Fruit fly (Drosophila melanogaster) whole organism, embryonic: ENCODE results near the gene CG4953.
A peak's percentile ranks its signal among the peaks of the same experiment; 100 is the strongest.

Experiments
- Blimp-1 ChIP-seq: fragments of 200-800 bp; sonication (Bioruptor generic); optimal IDR thresholded peaks from 3 replicates; lab custom pipeline; 2018; ENCODE audit warnings: missing biosample characterization, missing genetic modification characterization, mild to moderate bottlenecking, moderate library complexity, missing genetic modification reagents
- C15 ChIP-seq: fragments of 200-800 bp; sonication (Bioruptor generic); IDR thresholded peaks from 3 replicates; pipeline ENCODE4 v1.3.6; 2022; ENCODE audit warnings: missing biosample characterization, missing genetic modification characterization
- CG10147 ChIP-seq: fragments of 200-800 bp; sonication (Bioruptor generic); optimal IDR thresholded peaks from 2 replicates; lab custom pipeline; 2019; ENCODE audit warnings: missing biosample characterization, mild to moderate bottlenecking, missing genetic modification characterization, moderate library complexity
- CG10209 ChIP-seq: fragments of 200-800 bp; sonication (Bioruptor generic); optimal IDR thresholded peaks from 3 replicates; lab custom pipeline; 2017; ENCODE audit warnings: missing biosample characterization, mild to moderate bottlenecking, missing genetic modification characterization, missing genetic modification reagents
- CG10321 ChIP-seq: fragments of 200-800 bp; sonication (Bioruptor generic); IDR thresholded peaks from 2 replicates; pipeline ENCODE4 v1.3.6; 2022; ENCODE audit warnings: missing biosample characterization, missing genetic modification characterization
- CG13287 ChIP-seq: fragments of 200-800 bp; sonication (Bioruptor generic); IDR thresholded peaks from 2 replicates; pipeline ENCODE4 v1.3.6; 2022; ENCODE audit warnings: missing biosample characterization, missing genetic modification characterization; ENCODE audit not compliant: partially characterized antibody
- CG13775 ChIP-seq: fragments of 200-800 bp; sonication (Bioruptor generic); optimal IDR thresholded peaks from 3 replicates; lab custom pipeline; 2017; ENCODE audit warnings: missing biosample characterization, mild to moderate bottlenecking, missing genetic modification characterization
- CG14667 ChIP-seq: fragments of 200-800 bp; sonication (Bioruptor generic); IDR thresholded peaks from 2 replicates; pipeline ENCODE4 v1.3.6; 2022; ENCODE audit warnings: missing biosample characterization, missing genetic modification characterization
- CG16863 ChIP-seq: fragments of 200-800 bp; sonication (Bioruptor generic); optimal IDR thresholded peaks from 3 replicates; lab custom pipeline; 2016; ENCODE audit warnings: missing biosample characterization, missing genetic modification characterization
- CG18619 ChIP-seq: fragments of 200-800 bp; sonication (Bioruptor generic); optimal IDR thresholded peaks from 3 replicates; lab custom pipeline; 2017; ENCODE audit warnings: missing biosample characterization, mild to moderate bottlenecking, missing genetic modification characterization
- CG18764 ChIP-seq: fragments of 200-800 bp; sonication (Bioruptor generic); optimal IDR thresholded peaks from 3 replicates; lab custom pipeline; 2016; ENCODE audit warnings: missing biosample characterization, missing genetic modification characterization
- CG2678 ChIP-seq: fragments of 200-800 bp; sonication (Bioruptor generic); optimal IDR thresholded peaks from 3 replicates; lab custom pipeline; 2019; ENCODE audit warnings: missing biosample characterization, mild to moderate bottlenecking, missing genetic modification characterization, moderate library complexity
- CG32767 ChIP-seq: fragments of 200-800 bp; sonication (Bioruptor generic); IDR thresholded peaks from 2 replicates; pipeline ENCODE4 v1.3.6; 2022; ENCODE audit warnings: missing biosample characterization, missing genetic modification characterization
- CG3281 ChIP-seq: fragments of 200-800 bp; sonication (Bioruptor generic); optimal IDR thresholded peaks from 3 replicates; lab custom pipeline; 2017; ENCODE audit warnings: missing biosample characterization, mild to moderate bottlenecking, missing genetic modification characterization
- CG3407 ChIP-seq: fragments of 200-800 bp; sonication (Bioruptor generic); optimal IDR thresholded peaks from 2 replicates; lab custom pipeline; 2018; ENCODE audit warnings: missing biosample characterization, mild to moderate bottlenecking, missing genetic modification characterization
- CG6254 ChIP-seq: fragments of 200-800 bp; sonication (Bioruptor generic); optimal IDR thresholded peaks from 3 replicates; lab custom pipeline; 2017; ENCODE audit warnings: mild to moderate bottlenecking, missing biosample characterization, missing genetic modification reagents, missing genetic modification characterization
- CG7372 ChIP-seq: fragments of 200-800 bp; sonication (Bioruptor generic); IDR thresholded peaks from 2 replicates; pipeline ENCODE4 v1.3.6; 2022; ENCODE audit warnings: missing biosample characterization, missing genetic modification characterization
- CG7963 ChIP-seq: fragments of 200-800 bp; sonication (Bioruptor generic); IDR thresholded peaks from 3 replicates; pipeline ENCODE4 v1.3.6; 2022; ENCODE audit warnings: missing biosample characterization, missing genetic modification characterization; ENCODE audit not compliant: partially characterized antibody
- CG8924 ChIP-seq: fragments of 200-800 bp; optimal IDR thresholded peaks from 3 replicates; lab custom pipeline; 2019; ENCODE audit warnings: missing biosample characterization, mild to moderate bottlenecking, missing genetic modification characterization, moderate library complexity
- CrebB ChIP-seq: fragments of 200-800 bp; sonication (Bioruptor generic); optimal IDR thresholded peaks from 3 replicates; lab custom pipeline; 2018; ENCODE audit warnings: missing biosample characterization, mild to moderate bottlenecking, missing genetic modification characterization
- Doc3 ChIP-seq: fragments of 200-800 bp; sonication (Bioruptor generic); IDR thresholded peaks from 3 replicates; pipeline ENCODE4 v1.3.6; 2022; ENCODE audit warnings: missing biosample characterization, missing genetic modification characterization; ENCODE audit not compliant: partially characterized antibody
- Dp ChIP-seq: fragments of 200-800 bp; sonication (Bioruptor generic); optimal IDR thresholded peaks from 2 replicates; lab custom pipeline; 2018; ENCODE audit warnings: missing biosample characterization, mild to moderate bottlenecking, missing genetic modification characterization, moderate library complexity
- E2f2 ChIP-seq: fragments of 200-800 bp; sonication (Bioruptor generic); IDR thresholded peaks from 2 replicates; pipeline ENCODE4 v1.3.6; 2022; ENCODE audit warnings: missing biosample characterization, missing genetic modification characterization
- Ets65A ChIP-seq: fragments of 200-800 bp; sonication (Bioruptor generic); peaks from one replicate; lab custom pipeline; 2016; ENCODE audit warnings: missing biosample characterization, missing genetic modification characterization
- HLH3B ChIP-seq: fragments of 200-800 bp; sonication (Bioruptor generic); IDR thresholded peaks from 2 replicates; pipeline ENCODE4 v1.3.6; 2022; ENCODE audit warnings: missing biosample characterization, missing genetic modification characterization
- Mad ChIP-seq: fragments of 200-800 bp; sonication (Bioruptor generic); optimal IDR thresholded peaks from 2 replicates; lab custom pipeline; 2016; ENCODE audit warnings: missing biosample characterization, missing genetic modification characterization
- Med ChIP-seq: fragments of 200-800 bp; sonication (Bioruptor generic); peaks from one replicate; lab custom pipeline; 2016; ENCODE audit warnings: missing biosample characterization, missing genetic modification characterization, mild to moderate bottlenecking, inconsistent platforms, moderate library complexity
- Mrtf ChIP-seq: fragments of 200-800 bp; sonication (Bioruptor generic); IDR thresholded peaks from 3 replicates; pipeline ENCODE4 v1.3.6; 2022; ENCODE audit warnings: missing biosample characterization, missing genetic modification characterization
- Nf-YB ChIP-seq: fragments of 200-800 bp; sonication (Bioruptor generic); optimal IDR thresholded peaks from 3 replicates; lab custom pipeline; 2019; ENCODE audit warnings: missing biosample characterization, mild to moderate bottlenecking, missing genetic modification characterization, moderate library complexity
- Oaz ChIP-seq: fragments of 200-800 bp; sonication (Bioruptor generic); IDR thresholded peaks from 2 replicates; pipeline ENCODE4 v1.3.6; 2022; ENCODE audit warnings: missing biosample characterization, missing genetic modification characterization
- Sox100B ChIP-seq: fragments of 200-800 bp; sonication (Bioruptor generic); optimal IDR thresholded peaks from 3 replicates; lab custom pipeline; 2018; ENCODE audit warnings: missing biosample characterization, mild to moderate bottlenecking, missing genetic modification characterization
- Sry-β ChIP-seq: fragments of 200-800 bp; sonication (Bioruptor generic); optimal IDR thresholded peaks from 2 replicates; lab custom pipeline; 2018; ENCODE audit warnings: missing biosample characterization, mild to moderate bottlenecking, missing genetic modification characterization, moderate library complexity
- abd-A ChIP-seq: fragments of 200-800 bp; sonication (Bioruptor generic); optimal IDR thresholded peaks from 3 replicates; lab custom pipeline; 2019; ENCODE audit warnings: missing biosample characterization, mild to moderate bottlenecking, missing genetic modification characterization, moderate library complexity
- ac ChIP-seq: fragments of 200-800 bp; sonication (Bioruptor generic); optimal IDR thresholded peaks from 3 replicates; lab custom pipeline; 2017; ENCODE audit warnings: missing biosample characterization, mild to moderate bottlenecking, missing genetic modification characterization
- amos ChIP-seq: fragments of 200-800 bp; sonication (Bioruptor generic); IDR thresholded peaks from 2 replicates; pipeline ENCODE4 v1.3.6; 2022; ENCODE audit warnings: missing biosample characterization, missing genetic modification characterization; ENCODE audit not compliant: partially characterized antibody
- bowl ChIP-seq: fragments of 200-800 bp; sonication (Bioruptor generic); IDR thresholded peaks from 2 replicates; pipeline ENCODE4 v1.3.6; 2022; ENCODE audit warnings: missing biosample characterization, missing genetic modification characterization
- caup ChIP-seq: fragments of 200-800 bp; sonication (Bioruptor generic); optimal IDR thresholded peaks from 3 replicates; lab custom pipeline; 2017; ENCODE audit warnings: missing biosample characterization, mild to moderate bottlenecking, missing genetic modification characterization, moderate library complexity; ENCODE audit not compliant: severe bottlenecking
- fu2 ChIP-seq: fragments of 200-800 bp; sonication (Bioruptor generic); optimal IDR thresholded peaks from 2 replicates; lab custom pipeline; 2016; ENCODE audit warnings: missing biosample characterization, missing genetic modification characterization
- gro ChIP-seq: fragments of 200-800 bp; sonication (Bioruptor generic); optimal IDR thresholded peaks from 2 replicates; lab custom pipeline; 2016; ENCODE audit warnings: missing biosample characterization, missing genetic modification characterization
- insv ChIP-seq, 2 experiments: fragments of 200-800 bp; sonication (Bioruptor generic); optimal IDR thresholded peaks; 3 replicates each; lab custom pipeline; 2016 to 2018; ENCODE audit warnings: missing biosample characterization in 2 of 2, missing genetic modification characterization in 2 of 2
- maf-S ChIP-seq: fragments of 200-800 bp; sonication (Bioruptor generic); optimal IDR thresholded peaks from 2 replicates; lab custom pipeline; 2016; ENCODE audit warnings: missing biosample characterization, missing genetic modification characterization
- nmo ChIP-seq: fragments of 200-800 bp; sonication (Bioruptor generic); optimal IDR thresholded peaks from 2 replicates; lab custom pipeline; 2018; ENCODE audit warnings: missing biosample characterization, mild to moderate bottlenecking, missing genetic modification characterization, moderate library complexity
- pum ChIP-seq: fragments of 200-800 bp; sonication (Bioruptor generic); optimal IDR thresholded peaks from 2 replicates; lab custom pipeline; 2016; ENCODE audit warnings: missing biosample characterization, missing genetic modification characterization
- seq ChIP-seq: fragments of 200-800 bp; sonication (Bioruptor generic); IDR thresholded peaks from 2 replicates; pipeline ENCODE4 v1.3.6; 2022; ENCODE audit warnings: missing biosample characterization, missing genetic modification characterization
- sisA ChIP-seq: fragments of 200-800 bp; sonication (Bioruptor generic); IDR thresholded peaks from 2 replicates; pipeline ENCODE4 v1.3.6; 2022; ENCODE audit warnings: missing biosample characterization, missing genetic modification characterization
- stwl ChIP-seq: fragments of 200-800 bp; sonication (Bioruptor generic); optimal IDR thresholded peaks from 3 replicates; lab custom pipeline; 2018; ENCODE audit warnings: missing biosample characterization, mild to moderate bottlenecking, missing genetic modification characterization, moderate library complexity
- wdn ChIP-seq: fragments of 200-800 bp; sonication (Bioruptor generic); IDR thresholded peaks from 2 replicates; pipeline ENCODE4 v1.3.6; 2022; ENCODE audit warnings: missing biosample characterization, missing genetic modification characterization
- wek ChIP-seq: fragments of 200-800 bp; sonication (Bioruptor generic); optimal IDR thresholded peaks from 3 replicates; lab custom pipeline; 2018; ENCODE audit warnings: missing biosample characterization, mild to moderate bottlenecking, missing genetic modification characterization, moderate library complexity

CG4953 gene

dm6 chr2L:10220501-10221386, 45.8 kb upstream of the CG4953 start, which contains the start of the genes Npc1a and Prosalpha6 (continued):
- TF ChIP-seq amos (GFP tag; lab: Robert Waterston, UW) (peak; percentile 78; the same call in 1 of the 2 replicates), wdn (GFP tag; lab: Robert Waterston, UW) (no peak), CG8924 (tag; lab: Kevin White, UChicago) (peak; percentile 47), sisA (GFP tag; lab: Robert Waterston, UW) (no peak), Ets65A (peak; percentile 92), Blimp-1 (no peak), wek (GFP tag; lab: Kevin White, UChicago) (no peak), Sry-β (GFP tag; lab: Kevin White, UChicago) (peak; percentile 46), CrebB (tag; lab: Kevin White, UChicago) (no peak), CG2678 (tag; lab: Kevin White, UChicago) (no peak), fu2 (no peak), CG6254 (GFP tag; lab: Kevin White, UChicago) (peak; percentile 53), C15 (GFP tag; lab: Robert Waterston, UW) (no peak), CG16863 (GFP tag; lab: Kevin White, UChicago) (no peak), Oaz (GFP tag; lab: Robert Waterston, UW) (no peak), CG13287 (GFP tag; lab: Robert Waterston, UW) (peak; percentile 62), Med (GFP tag; lab: Kevin White, UChicago) (peak; percentile 79), maf-S (no peak), CG13775 (GFP tag; lab: Kevin White, UChicago) (peak; percentile 28), E2f2 (GFP tag; lab: Robert Waterston, UW) (no peak; the same call in 1 of the 2 replicates), Nf-YB (GFP tag; lab: Kevin White, UChicago) (no peak), CG18619 (GFP tag; lab: Kevin White, UChicago) (no peak), CG10209 (GFP tag; lab: Kevin White, UChicago) (no peak), CG32767 (GFP tag; lab: Robert Waterston, UW) (no peak), Mad (peak; percentile 30), CG7372 (GFP tag; lab: Robert Waterston, UW) (no peak), CG7963 (0 out of 3 replicates have a peak, but pooled peaks have one; percentile 56), insv (GFP tag; optimal IDR thresholded peaks at IDR 0.05; lab: Kevin White, UChicago) (peak in 1 of 2 experiments; percentile 58), Dp (peak; percentile 23), gro (no peak), stwl (tag; lab: Kevin White, UChicago) (peak; percentile 34), nmo (peak; percentile 72), CG3281 (GFP tag; lab: Kevin White, UChicago) (no peak), Doc3 (GFP tag; lab: Robert Waterston, UW) (0 out of 3 replicates have a peak, but pooled peaks have one; percentile 28), HLH3B (no peak), ac (GFP tag; lab: Kevin White, UChicago) (no peak), CG10147 (GFP tag; lab: Kevin White, UChicago) (no peak), pum (GFP tag; lab: Kevin White, UChicago) (no peak), Mrtf (no peak), CG18764 (no peak), CG3407 (GFP tag; lab: Kevin White, UChicago) (no peak), CG14667 (GFP tag; lab: Robert Waterston, UW) (peak; percentile 82), Sox100B (GFP tag; lab: Kevin White, UChicago) (no peak), bowl (no peak), seq (GFP tag; lab: Robert Waterston, UW) (no peak), CG10321 (GFP tag; lab: Robert Waterston, UW) (no peak), abd-A (tag; lab: Kevin White, UChicago) (no peak), caup (no peak)
